Worm (Caenorhabditis elegans) whole organism, L2 larva: Measurements from ENCODE around the gene C28A5.6.

Experiments
- lin-13 ChIP-seq: fragments of 150-350 bp; optimal IDR thresholded peaks from 2 replicates; lab custom pipeline; 2014; ENCODE audit warnings: missing biosample characterization, missing genetic modification reagents, missing genetic modification characterization
- lsy-2 ChIP-seq, 2 experiments: fragments of 150-350 bp in 1 of 2; sonication (generic microtip) in 1 of 2; optimal IDR thresholded peaks; 2 replicates each; lab custom pipeline; 2014 to 2017; ENCODE audit warnings: missing biosample characterization in 2 of 2, missing genetic modification characterization in 2 of 2
- nhr-12 ChIP-seq: fragments of 150-350 bp; optimal IDR thresholded peaks from 2 replicates; lab custom pipeline; 2014; ENCODE audit warnings: missing biosample characterization, missing genetic modification characterization
- nhr-21 ChIP-seq: fragments of 150-350 bp; optimal IDR thresholded peaks from 2 replicates; lab custom pipeline; 2014; ENCODE audit warnings: missing biosample characterization, missing genetic modification characterization
- nhr-237 ChIP-seq: fragments of 150-350 bp; optimal IDR thresholded peaks from 2 replicates; lab custom pipeline; 2014; ENCODE audit warnings: missing biosample characterization, missing genetic modification characterization
- snpc-4 ChIP-seq: fragments of 150-350 bp; optimal IDR thresholded peaks from 2 replicates; lab custom pipeline; 2014; ENCODE audit warnings: missing biosample characterization, missing genetic modification characterization
- unc-55 ChIP-seq: fragments of 150-350 bp; sonication (generic microtip); optimal IDR thresholded peaks from 3 replicates; lab custom pipeline; 2014; ENCODE audit warnings: missing biosample characterization, missing genetic modification reagents, missing genetic modification characterization
- ztf-4 ChIP-seq: fragments of 150-350 bp; optimal IDR thresholded peaks from 2 replicates; lab custom pipeline; 2014; ENCODE audit warnings: missing biosample characterization, missing genetic modification characterization

DNA sequence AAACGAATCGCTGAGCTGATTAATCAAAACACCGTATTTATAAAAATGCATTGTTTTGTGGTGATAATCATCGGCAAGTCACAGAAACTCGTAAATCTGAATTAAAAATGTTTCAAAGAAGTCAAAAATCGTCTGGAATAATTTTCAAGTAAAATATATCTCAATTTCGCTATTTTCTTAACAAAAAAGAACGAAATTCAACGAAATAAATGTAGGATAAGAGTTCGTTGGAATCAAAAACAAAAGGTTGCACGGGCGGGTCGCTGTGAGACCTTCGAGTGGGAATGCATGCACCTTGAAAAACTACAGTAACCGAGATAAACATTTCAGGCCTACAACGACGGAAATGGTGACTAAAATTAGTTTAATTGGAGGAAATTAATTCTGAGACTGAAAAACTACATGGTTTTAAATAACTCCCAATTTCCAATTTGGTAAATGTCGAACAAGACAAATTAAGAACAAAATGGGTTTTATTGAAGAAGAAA is 5.0 kb upstream of the C28A5.6 start, which contains the start of gene C28A5.1:
- TF ChIP-seq nhr-21 (tag; lab: Kevin White, UChicago) (no peak), snpc-4 (tag; lab: Kevin White, UChicago) (no peak), nhr-12 (tag; lab: Kevin White, UChicago) (no peak), ztf-4 (tag; lab: Kevin White, UChicago) (no peak), lsy-2 (tag; optimal IDR thresholded peaks at IDR 0.05; lab: Kevin White, UChicago) (no peak), nhr-237 (no peak), unc-55 (GFP tag; lab: Kevin White, UChicago) (no peak), lin-13 (GFP tag; lab: Kevin White, UChicago) (no peak)
